Fruit fly (Drosophila melanogaster) whole organism, embryonic: ENCODE data around the gene CG44000.

Experiments used
- Aef1 ChIP-seq: fragments of 200-800 bp; sonication (Bioruptor generic); IDR thresholded peaks from 3 replicates; pipeline ENCODE4 v1.3.6; 2022; ENCODE audit warnings: missing biosample characterization, missing genetic modification characterization
- CG10147 ChIP-seq: fragments of 200-800 bp; sonication (Bioruptor generic); optimal IDR thresholded peaks from 2 replicates; lab custom pipeline; 2019; ENCODE audit warnings: missing biosample characterization, mild to moderate bottlenecking, missing genetic modification characterization, moderate library complexity
- CG10267 ChIP-seq: fragments of 200-800 bp; sonication (Bioruptor generic); optimal IDR thresholded peaks from 2 replicates; lab custom pipeline; 2018; ENCODE audit warnings: missing biosample characterization, mild to moderate bottlenecking, missing genetic modification characterization, moderate library complexity
- CG10979 ChIP-seq: fragments of 200-800 bp; sonication (Bioruptor generic); optimal IDR thresholded peaks from 2 replicates; lab custom pipeline; 2018; ENCODE audit warnings: missing biosample characterization, mild to moderate bottlenecking, missing genetic modification characterization, moderate library complexity
- CG11504 ChIP-seq: fragments of 200-800 bp; sonication (Bioruptor generic); optimal IDR thresholded peaks from 3 replicates; lab custom pipeline; 2019; ENCODE audit warnings: missing biosample characterization, mild to moderate bottlenecking, missing genetic modification characterization, moderate library complexity
- CG12769 ChIP-seq: fragments of 200-800 bp; sonication (Bioruptor generic); optimal IDR thresholded peaks from 2 replicates; lab custom pipeline; 2019; ENCODE audit warnings: missing biosample characterization, mild to moderate bottlenecking, missing genetic modification characterization, moderate library complexity
- CG15269 ChIP-seq: fragments of 200-800 bp; sonication (Bioruptor generic); optimal IDR thresholded peaks from 2 replicates; lab custom pipeline; 2018; ENCODE audit warnings: missing biosample characterization, mild to moderate bottlenecking, missing genetic modification characterization, moderate library complexity
- CG1529 ChIP-seq: fragments of 200-800 bp; sonication (Bioruptor generic); optimal IDR thresholded peaks from 3 replicates; lab custom pipeline; 2018; ENCODE audit warnings: missing biosample characterization, missing genetic modification characterization
- CG15696 ChIP-seq: fragments of 200-800 bp; sonication (Bioruptor generic); optimal IDR thresholded peaks from 2 replicates; lab custom pipeline; 2019; ENCODE audit warnings: missing biosample characterization, mild to moderate bottlenecking, missing genetic modification characterization, moderate library complexity
- CG1602 ChIP-seq: fragments of 200-800 bp; sonication (Bioruptor generic); optimal IDR thresholded peaks from 3 replicates; lab custom pipeline; 2016; ENCODE audit warnings: missing biosample characterization, missing genetic modification characterization
- CG16815 ChIP-seq: fragments of 200-800 bp; sonication (Bioruptor generic); optimal IDR thresholded peaks from 3 replicates; lab custom pipeline; 2017; ENCODE audit warnings: missing biosample characterization, mild to moderate bottlenecking, missing genetic modification characterization
- CG17328 ChIP-seq: fragments of 200-800 bp; sonication (Bioruptor generic); IDR thresholded peaks from 2 replicates; pipeline ENCODE4 v1.3.6; 2022; ENCODE audit warnings: missing biosample characterization, missing genetic modification characterization
- CG17361 ChIP-seq: fragments of 200-800 bp; sonication (Bioruptor generic); IDR thresholded peaks from 3 replicates; pipeline ENCODE4 v1.3.6; 2022; ENCODE audit warnings: missing biosample characterization, missing genetic modification characterization
- CG17385 ChIP-seq: fragments of 200-800 bp; sonication (Bioruptor generic); optimal IDR thresholded peaks from 3 replicates; lab custom pipeline; 2018; ENCODE audit warnings: missing biosample characterization, mild to moderate bottlenecking, missing genetic modification characterization
- CG18262 ChIP-seq: fragments of 200-800 bp; optimal IDR thresholded peaks from 3 replicates; lab custom pipeline; 2019; ENCODE audit warnings: missing biosample characterization, mild to moderate bottlenecking, missing genetic modification characterization, moderate library complexity
- CG18764 ChIP-seq: fragments of 200-800 bp; sonication (Bioruptor generic); optimal IDR thresholded peaks from 3 replicates; lab custom pipeline; 2016; ENCODE audit warnings: missing biosample characterization, missing genetic modification characterization
- CG2120 ChIP-seq: fragments of 200-800 bp; sonication (Bioruptor generic); optimal IDR thresholded peaks from 3 replicates; lab custom pipeline; 2016; ENCODE audit warnings: missing biosample characterization, missing genetic modification characterization
- CG2678 ChIP-seq: fragments of 200-800 bp; sonication (Bioruptor generic); optimal IDR thresholded peaks from 3 replicates; lab custom pipeline; 2019; ENCODE audit warnings: missing biosample characterization, mild to moderate bottlenecking, missing genetic modification characterization, moderate library complexity
- CG2875 ChIP-seq: fragments of 200-800 bp; sonication (Bioruptor generic); optimal IDR thresholded peaks from 2 replicates; lab custom pipeline; 2017; ENCODE audit warnings: missing biosample characterization, mild to moderate bottlenecking, missing genetic modification characterization, missing genetic modification reagents
- CG30403 ChIP-seq: fragments of 200-800 bp; sonication (Bioruptor generic); optimal IDR thresholded peaks from 3 replicates; lab custom pipeline; 2016; ENCODE audit warnings: missing biosample characterization, missing genetic modification characterization
- CG31441 ChIP-seq: fragments of 200-800 bp; sonication (Bioruptor generic); IDR thresholded peaks from 2 replicates; pipeline ENCODE4 v1.3.6; 2022; ENCODE audit warnings: missing biosample characterization, missing genetic modification characterization
- CG6175 ChIP-seq: fragments of 200-800 bp; sonication (Bioruptor generic); IDR thresholded peaks from 3 replicates; pipeline ENCODE4 v1.3.6; 2022; ENCODE audit warnings: missing biosample characterization, missing genetic modification characterization
- CG6689 ChIP-seq: fragments of 200-800 bp; sonication (Bioruptor generic); IDR thresholded peaks from 2 replicates; pipeline ENCODE4 v1.3.6; 2022; ENCODE audit warnings: missing biosample characterization, missing genetic modification characterization
- CG7839 ChIP-seq: fragments of 200-800 bp; sonication (Bioruptor generic); optimal IDR thresholded peaks from 3 replicates; lab custom pipeline; 2018; ENCODE audit warnings: missing biosample characterization, mild to moderate bottlenecking, missing genetic modification characterization, moderate library complexity
- CG8388 ChIP-seq: fragments of 200-800 bp; sonication (Bioruptor generic); optimal IDR thresholded peaks from 2 replicates; lab custom pipeline; 2019; ENCODE audit warnings: missing biosample characterization, mild to moderate bottlenecking, missing genetic modification characterization, moderate library complexity
- CG8924 ChIP-seq: fragments of 200-800 bp; optimal IDR thresholded peaks from 3 replicates; lab custom pipeline; 2019; ENCODE audit warnings: missing biosample characterization, mild to moderate bottlenecking, missing genetic modification characterization, moderate library complexity
- CG9727 ChIP-seq: fragments of 200-800 bp; sonication (Bioruptor generic); optimal IDR thresholded peaks from 3 replicates; lab custom pipeline; 2017; ENCODE audit warnings: missing biosample characterization, mild to moderate bottlenecking, missing genetic modification characterization
- CoRest ChIP-seq: fragments of 200-800 bp; sonication (Bioruptor generic); optimal IDR thresholded peaks from 3 replicates; lab custom pipeline; 2018; ENCODE audit warnings: missing biosample characterization, mild to moderate bottlenecking, missing genetic modification characterization, moderate library complexity
- D19A ChIP-seq: fragments of 200-800 bp; optimal IDR thresholded peaks from 3 replicates; lab custom pipeline; 2019; ENCODE audit warnings: missing biosample characterization, mild to moderate bottlenecking, missing genetic modification characterization, moderate library complexity
- Fer3 ChIP-seq: fragments of 200-800 bp; sonication (Bioruptor generic); optimal IDR thresholded peaks from 2 replicates; lab custom pipeline; 2018; ENCODE audit warnings: missing biosample characterization, mild to moderate bottlenecking, missing genetic modification characterization, moderate library complexity
- HmgZ ChIP-seq: fragments of 200-800 bp; sonication (Bioruptor generic); optimal IDR thresholded peaks from 2 replicates; lab custom pipeline; 2018; ENCODE audit warnings: missing biosample characterization, mild to moderate bottlenecking, missing genetic modification characterization
- Hr51 ChIP-seq, 2 experiments: fragments of 200-800 bp; sonication (Bioruptor generic); optimal IDR thresholded peaks; 2 replicates in 1 of 2; 3 replicates in 1 of 2; lab custom pipeline; 2016 to 2018; ENCODE audit warnings: missing biosample characterization in 2 of 2, missing genetic modification characterization in 2 of 2, mild to moderate bottlenecking in 1 of 2, moderate library complexity in 1 of 2
- Lhr ChIP-seq: fragments of 200-800 bp; sonication (Bioruptor generic); optimal IDR thresholded peaks from 3 replicates; lab custom pipeline; 2017; ENCODE audit warnings: mild to moderate bottlenecking, missing biosample characterization, missing genetic modification reagents, missing genetic modification characterization
- MTF-1 ChIP-seq: fragments of 200-800 bp; sonication (Bioruptor generic); optimal IDR thresholded peaks from 2 replicates; lab custom pipeline; 2018; ENCODE audit warnings: missing biosample characterization, mild to moderate bottlenecking, missing genetic modification characterization, borderline replicate concordance
- Max ChIP-seq: fragments of 200-800 bp; sonication (Bioruptor generic); optimal IDR thresholded peaks from 2 replicates; lab custom pipeline; 2016; ENCODE audit warnings: missing biosample characterization, mild to moderate bottlenecking, missing genetic modification characterization
- Neu2 ChIP-seq: fragments of 200-800 bp; sonication (Bioruptor generic); optimal IDR thresholded peaks from 3 replicates; lab custom pipeline; 2016; ENCODE audit warnings: missing biosample characterization, missing genetic modification characterization, borderline replicate concordance
- PHDP ChIP-seq: fragments of 200-800 bp; sonication (Bioruptor generic); optimal IDR thresholded peaks from 3 replicates; lab custom pipeline; 2018; ENCODE audit warnings: missing biosample characterization, mild to moderate bottlenecking, missing genetic modification characterization, moderate library complexity
- Side ChIP-seq: fragments of 200-800 bp; sonication (Bioruptor generic); optimal IDR thresholded peaks from 2 replicates; lab custom pipeline; 2016; ENCODE audit warnings: missing biosample characterization, missing genetic modification characterization
- Six4 ChIP-seq: fragments of 200-800 bp; sonication (Bioruptor generic); optimal IDR thresholded peaks from 2 replicates; lab custom pipeline; 2016; ENCODE audit warnings: missing biosample characterization, missing genetic modification characterization
- Sox102F ChIP-seq: fragments of 200-800 bp; sonication (Bioruptor generic); optimal IDR thresholded peaks from 2 replicates; lab custom pipeline; 2018; ENCODE audit warnings: missing biosample characterization, mild to moderate bottlenecking, missing genetic modification characterization, moderate library complexity
- Taf1 ChIP-seq: fragments of 200-800 bp; sonication (Bioruptor generic); IDR thresholded peaks from 2 replicates; pipeline ENCODE4 v1.3.6; 2022; ENCODE audit warnings: missing biosample characterization, missing genetic modification characterization
- ci ChIP-seq: fragments of 200-800 bp; sonication (Bioruptor generic); IDR thresholded peaks from 3 replicates; pipeline ENCODE4 v1.3.6; 2022; ENCODE audit warnings: missing biosample characterization, missing genetic modification characterization
- fd96Cb ChIP-seq: fragments of 200-800 bp; sonication (Bioruptor generic); optimal IDR thresholded peaks from 2 replicates; lab custom pipeline; 2018; ENCODE audit warnings: missing biosample characterization, mild to moderate bottlenecking, missing genetic modification characterization, moderate library complexity
- nmo ChIP-seq: fragments of 200-800 bp; sonication (Bioruptor generic); optimal IDR thresholded peaks from 2 replicates; lab custom pipeline; 2018; ENCODE audit warnings: missing biosample characterization, mild to moderate bottlenecking, missing genetic modification characterization, moderate library complexity
- pnt ChIP-seq: fragments of 200-800 bp; sonication (Bioruptor generic); optimal IDR thresholded peaks from 3 replicates; lab custom pipeline; 2016; ENCODE audit warnings: missing biosample characterization, missing genetic modification characterization
- sens ChIP-seq: fragments of 200-800 bp; sonication (Bioruptor generic); peaks from one replicate; lab custom pipeline; 2016; ENCODE audit warnings: missing biosample characterization, missing genetic modification characterization
- ssp ChIP-seq: fragments of 200-800 bp; sonication (Bioruptor generic); IDR thresholded peaks from 2 replicates; pipeline ENCODE4 v1.3.6; 2022; ENCODE audit warnings: missing biosample characterization, missing genetic modification characterization
- tio ChIP-seq: fragments of 200-800 bp; sonication (Bioruptor generic); optimal IDR thresholded peaks from 2 replicates; lab custom pipeline; 2017; ENCODE audit warnings: missing biosample characterization, missing genetic modification characterization, inconsistent platforms
- twi ChIP-seq: fragments of 200-800 bp; optimal IDR thresholded peaks from 2 replicates; lab custom pipeline; 2019; ENCODE audit warnings: missing biosample characterization, mild to moderate bottlenecking, missing genetic modification characterization, moderate library complexity
- vnd ChIP-seq: fragments of 200-800 bp; sonication (Bioruptor generic); IDR thresholded peaks from 3 replicates; pipeline ENCODE4 v1.3.6; 2022; ENCODE audit warnings: missing biosample characterization, missing genetic modification characterization; ENCODE audit not compliant: partially characterized antibody

Gene CG44000

DNA sequence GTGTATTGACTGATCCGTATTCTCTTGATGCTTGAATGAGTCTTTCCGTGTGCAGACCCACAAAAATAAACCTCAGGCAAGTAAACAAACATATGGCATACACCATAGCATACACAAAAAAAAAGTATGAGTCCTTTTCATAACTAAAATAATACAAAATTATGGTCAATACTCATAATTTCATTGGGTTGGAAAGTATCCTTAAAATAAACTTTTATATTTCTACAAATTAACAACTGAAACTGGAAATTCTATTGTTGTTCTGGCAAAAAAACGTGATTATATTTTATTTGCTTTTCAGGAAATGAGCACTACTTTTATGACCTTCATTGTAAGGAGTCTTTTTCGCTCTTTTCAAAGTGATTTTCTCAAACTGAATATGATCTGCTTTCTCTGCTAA lies 994 bp upstream of the CG44000 start:
- TF ChIP-seq Max (no peak), CG2120 (GFP tag; lab: Kevin White, UChicago) (peak; percentile 16), ci (GFP tag; lab: Robert Waterston, UW) (no peak), CG1602 (GFP tag; lab: Kevin White, UChicago) (peak; percentile 17), CG2678 (tag; lab: Kevin White, UChicago) (peak; percentile 62), CG16815 (GFP tag; lab: Kevin White, UChicago) (peak; percentile 5), CG31441 (peak; percentile 41; the same call in 1 of the 2 replicates), CG6175 (GFP tag; lab: Robert Waterston, UW) (no peak), sens (GFP tag; lab: Kevin White, UChicago) (peak; percentile 88), tio (GFP tag; lab: Kevin White, UChicago) (no peak), HmgZ (tag; lab: Kevin White, UChicago) (peak; percentile 4), Sox102F (GFP tag; lab: Kevin White, UChicago) (peak; percentile 41), CG17328 (GFP tag; lab: Robert Waterston, UW) (peak; percentile 30; the same call in 1 of the 2 replicates), Aef1 (GFP tag; lab: Robert Waterston, UW) (no peak), nmo (GFP tag; lab: Kevin White, UChicago) (peak; percentile 27), CG7839 (peak; percentile 43), CG15269 (tag; lab: Kevin White, UChicago) (peak; percentile 23), Neu2 (no peak), Six4 (GFP tag; lab: Kevin White, UChicago) (peak; percentile 13), CG15696 (tag; lab: Kevin White, UChicago) (peak; percentile 55), Lhr (GFP tag; lab: Kevin White, UChicago) (no peak), CG1529 (GFP tag; lab: Kevin White, UChicago) (peak; percentile 3), Taf1 (GFP tag; lab: Robert Waterston, UW) (no peak), CG18262 (peak; percentile 68), CG11504 (peak; percentile 49), pnt (no peak), vnd (GFP tag; lab: Robert Waterston, UW) (no peak), CG18764 (peak; percentile 25), CG17385 (GFP tag; lab: Kevin White, UChicago) (peak; percentile 27), CG8388 (GFP tag; lab: Kevin White, UChicago) (peak; percentile 15), CoRest (tag; lab: Kevin White, UChicago) (peak; percentile 54), CG10147 (GFP tag; lab: Kevin White, UChicago) (no peak), MTF-1 (GFP tag; lab: Kevin White, UChicago) (no peak), Hr51 (GFP tag; optimal IDR thresholded peaks at IDR 0.05; lab: Kevin White, UChicago) (peak in 1 of 2 experiments; percentile 40), CG6689 (GFP tag; lab: Robert Waterston, UW) (0 out of 2 replicates have a peak, but pooled peaks have one; percentile 32), CG8924 (tag; lab: Kevin White, UChicago) (peak; percentile 27), CG30403 (GFP tag; lab: Kevin White, UChicago) (peak; percentile 4), ssp (GFP tag; lab: Robert Waterston, UW) (no peak), CG9727 (peak; percentile 36), CG2875 (GFP tag; lab: Kevin White, UChicago) (no peak), CG12769 (tag; lab: Kevin White, UChicago) (no peak), CG10979 (tag; lab: Kevin White, UChicago) (peak; percentile 58), D19A (tag; lab: Kevin White, UChicago) (peak; percentile 47), fd96Cb (tag; lab: Kevin White, UChicago) (peak; percentile 33), Fer3 (tag; lab: Kevin White, UChicago) (peak; percentile 11), Side (GFP tag; lab: Kevin White, UChicago) (no peak), twi (tag; lab: Kevin White, UChicago) (peak; percentile 73), PHDP (peak; percentile 42), CG17361 (GFP tag; lab: Robert Waterston, UW) (peak; percentile 53; the same call in 2 of the 3 replicates), CG10267 (tag; lab: Kevin White, UChicago) (peak; percentile 36)
